Fruit fly (Drosophila melanogaster) whole organism, wandering third instar larva: ENCODE data around the gene AstA.

Source experiments
- Abd-B ChIP-seq: fragments of >200 bp; optimal IDR thresholded peaks from 2 replicates; lab custom pipeline; 2017; ENCODE audit warnings: missing biosample characterization, missing genetic modification characterization
- CG32264 ChIP-seq: fragments of 200-800 bp; sonication (Bioruptor generic); optimal IDR thresholded peaks from 2 replicates; lab custom pipeline; 2016; ENCODE audit warnings: missing biosample characterization, missing genetic modification characterization
- CG9705 ChIP-seq: fragments of 200-800 bp; sonication (Bioruptor generic); optimal IDR thresholded peaks from 2 replicates; lab custom pipeline; 2018; ENCODE audit warnings: missing biosample characterization, mild to moderate bottlenecking, missing genetic modification characterization
- CrebA ChIP-seq: fragments of 200-800 bp; sonication (Bioruptor generic); optimal IDR thresholded peaks from 2 replicates; lab custom pipeline; 2016; ENCODE audit warnings: missing biosample characterization, mild to moderate bottlenecking, missing genetic modification characterization, borderline replicate concordance
- Dfd ChIP-seq: fragments of >200 bp; optimal IDR thresholded peaks from 2 replicates; lab custom pipeline; 2017; ENCODE audit warnings: missing biosample characterization, missing genetic modification characterization
- Dif ChIP-seq: fragments of 200-275, 200-300 bp; sonication (Bioruptor generic); optimal IDR thresholded peaks from 2 replicates; lab custom pipeline; 2018; ENCODE audit warnings: missing biosample characterization, missing genetic modification characterization; ENCODE audit not compliant: partially characterized antibody
- Hnf4 ChIP-seq: fragments of 200-800 bp; sonication (Bioruptor generic); optimal IDR thresholded peaks from 2 replicates; lab custom pipeline; 2016; ENCODE audit warnings: missing biosample characterization, mild to moderate bottlenecking, missing genetic modification characterization
- Hr78 ChIP-seq: fragments of >200 bp; optimal IDR thresholded peaks from 2 replicates; lab custom pipeline; 2017; ENCODE audit warnings: missing biosample characterization, missing genetic modification characterization
- Jra ChIP-seq: sonication (Bioruptor generic); optimal IDR thresholded peaks from 2 replicates; lab custom pipeline; 2016; ENCODE audit warnings: missing biosample characterization, missing genetic modification characterization
- Myc ChIP-seq: fragments of >200 bp; optimal IDR thresholded peaks from 2 replicates; lab custom pipeline; 2017
- N ChIP-seq: fragments of >200 bp; optimal IDR thresholded peaks from 2 replicates; lab custom pipeline; 2018; ENCODE audit warnings: missing biosample characterization, missing external identifiers, missing genetic modification characterization
- Rel ChIP-seq, 2 experiments: fragments of 200-800 bp; sonication (Bioruptor generic) in 1 of 2; optimal IDR thresholded peaks; 2 replicates in 1 of 2; 3 replicates in 1 of 2; lab custom pipeline; 2016 to 2019; ENCODE audit warnings: mild to moderate bottlenecking in 2 of 2, missing biosample characterization in 2 of 2, missing genetic modification characterization in 2 of 2, moderate library complexity in 1 of 2
- Sp1 ChIP-seq: fragments of 200-800 bp; sonication (Bioruptor generic); optimal IDR thresholded peaks from 3 replicates; lab custom pipeline; 2019; ENCODE audit warnings: missing biosample characterization, mild to moderate bottlenecking, missing genetic modification characterization, moderate library complexity
- Vsx2 ChIP-seq: fragments of 200-300, 225-300 bp; sonication (Bioruptor generic); optimal IDR thresholded peaks from 2 replicates; lab custom pipeline; 2018; ENCODE audit warnings: missing biosample characterization, missing genetic modification characterization; ENCODE audit not compliant: partially characterized antibody
- br ChIP-seq: fragments of 200-800 bp; sonication (Bioruptor generic); optimal IDR thresholded peaks from 2 replicates; lab custom pipeline; 2016; ENCODE audit warnings: missing biosample characterization, missing genetic modification characterization
- brk ChIP-seq: fragments of 200-800 bp; sonication (Bioruptor generic); optimal IDR thresholded peaks from 2 replicates; lab custom pipeline; 2016; ENCODE audit warnings: missing biosample characterization, mild to moderate bottlenecking, missing genetic modification characterization
- dl ChIP-seq, 2 experiments: fragments of 175-275, 200-275 bp in 1 of 2; fragments of 200-275 bp in 1 of 2; sonication (Bioruptor generic); optimal IDR thresholded peaks; lab custom pipeline; 2018; ENCODE audit warnings: mild to moderate bottlenecking in 2 of 2, missing biosample characterization in 2 of 2, missing genetic modification characterization in 2 of 2, moderate library complexity in 2 of 2; ENCODE audit not compliant: partially characterized antibody in 2 of 2, insufficient read depth in 1 of 2
- dmrt93B ChIP-seq: fragments of 200-800 bp; sonication (Bioruptor generic); optimal IDR thresholded peaks from 2 replicates; lab custom pipeline; 2018; ENCODE audit warnings: missing biosample characterization, mild to moderate bottlenecking, missing genetic modification characterization
- dsf ChIP-seq: sonication (Bioruptor generic); optimal IDR thresholded peaks from 2 replicates; lab custom pipeline; 2016; ENCODE audit warnings: missing biosample characterization, missing genetic modification characterization, borderline replicate concordance
- ey ChIP-seq: fragments of 200-800 bp; sonication (Bioruptor generic); optimal IDR thresholded peaks from 2 replicates; lab custom pipeline; 2016; ENCODE audit warnings: missing biosample characterization, missing genetic modification characterization
- foxo ChIP-seq, 2 experiments: fragments of 200-800 bp; sonication (Bioruptor generic); optimal IDR thresholded peaks; 2 replicates in 1 of 2; 3 replicates in 1 of 2; lab custom pipeline; 2016 to 2017; ENCODE audit warnings: missing biosample characterization in 2 of 2, missing genetic modification characterization in 2 of 2
- fru ChIP-seq: fragments of 200-800 bp; sonication (Bioruptor generic); optimal IDR thresholded peaks from 3 replicates; lab custom pipeline; 2016; ENCODE audit warnings: missing biosample characterization, mild to moderate bottlenecking, missing genetic modification characterization
- h ChIP-seq: fragments of 200-800 bp; sonication (Bioruptor generic); optimal IDR thresholded peaks from 3 replicates; lab custom pipeline; 2016; ENCODE audit warnings: missing biosample characterization, mild to moderate bottlenecking, missing genetic modification characterization
- jim ChIP-seq: fragments of 175-275, 200-325 bp; sonication (Bioruptor generic); optimal IDR thresholded peaks from 2 replicates; lab custom pipeline; 2016; ENCODE audit warnings: missing biosample characterization, mild to moderate bottlenecking, missing genetic modification characterization
- pan ChIP-seq: fragments of >200 bp; optimal IDR thresholded peaks from 2 replicates; lab custom pipeline; 2017
- psq ChIP-seq: fragments of 200-800 bp; sonication (Bioruptor generic); optimal IDR thresholded peaks from 3 replicates; lab custom pipeline; 2017; ENCODE audit warnings: missing biosample characterization, mild to moderate bottlenecking, missing genetic modification characterization, moderate library complexity
- rgr ChIP-seq: fragments of 200-800 bp; sonication (Bioruptor generic); optimal IDR thresholded peaks from 3 replicates; lab custom pipeline; 2016; ENCODE audit warnings: missing biosample characterization, mild to moderate bottlenecking, missing genetic modification characterization
- sage ChIP-seq: fragments of 200-800 bp; sonication (Bioruptor generic); optimal IDR thresholded peaks from 2 replicates; lab custom pipeline; 2016; ENCODE audit warnings: missing biosample characterization, mild to moderate bottlenecking, missing genetic modification characterization
- sv ChIP-seq: fragments of 200-800 bp; sonication (Bioruptor generic); optimal IDR thresholded peaks from 3 replicates; lab custom pipeline; 2016; ENCODE audit warnings: missing biosample characterization, missing genetic modification characterization
- tai ChIP-seq: sonication (Bioruptor generic); optimal IDR thresholded peaks from 2 replicates; lab custom pipeline; 2016; ENCODE audit warnings: missing biosample characterization, missing genetic modification characterization
- usp ChIP-seq: fragments of >200 bp; optimal IDR thresholded peaks from 2 replicates; lab custom pipeline; 2017; ENCODE audit warnings: missing biosample characterization, missing genetic modification characterization

AstA gene

dm6 chr3R:24778218-24778739 lies 13.4 kb upstream of the AstA start:
- TF ChIP-seq pan (no peak), CG9705 (GFP tag; lab: Kevin White, UChicago) (no peak), foxo (GFP tag; optimal IDR thresholded peaks at IDR 0.05; lab: Kevin White, UChicago) (no peak), Sp1 (GFP tag; lab: Kevin White, UChicago) (no peak), jim (GFP tag; lab: Kevin White, UChicago) (no peak), sv (GFP tag; lab: Kevin White, UChicago) (no peak), Dfd (GFP tag; lab: Kevin White, UChicago) (no peak), Myc (lab: Kevin White, UChicago) (no peak), dsf (no peak), Abd-B (GFP tag; lab: Kevin White, UChicago) (no peak), Rel (GFP tag; optimal IDR thresholded peaks at IDR 0.05; lab: Kevin White, UChicago) (no peak), Rel (tag; optimal IDR thresholded peaks at IDR 0.05; lab: Kevin White, UChicago) (no peak), dl (GFP tag; optimal IDR thresholded peaks at IDR 0.05; lab: Kevin White, UChicago; ENCODE audit: insufficient read depth in 1 of 2, partially characterized antibody in 2 of 2) (no peak), h (GFP tag; lab: Kevin White, UChicago) (no peak), N (GFP tag; lab: Kevin White, UChicago) (no peak), Dif (GFP tag; lab: Kevin White, UChicago) (no peak), Jra (GFP tag; lab: Kevin White, UChicago) (no peak), Hnf4 (GFP tag; lab: Kevin White, UChicago) (no peak), CG32264 (GFP tag; lab: Kevin White, UChicago) (no peak), tai (GFP tag; lab: Kevin White, UChicago) (no peak)

dm6 chr3R:24777101-24777500 lies 12.2 kb upstream of the AstA start:
- TF ChIP-seq brk (no peak), h (GFP tag; lab: Kevin White, UChicago) (no peak), N (GFP tag; lab: Kevin White, UChicago) (no peak), psq (GFP tag; lab: Kevin White, UChicago) (no peak), sage (GFP tag; lab: Kevin White, UChicago) (no peak), CrebA (GFP tag; lab: Kevin White, UChicago) (no peak), Dfd (GFP tag; lab: Kevin White, UChicago) (no peak), dmrt93B (GFP tag; lab: Kevin White, UChicago) (no peak), usp (GFP tag; lab: Kevin White, UChicago) (no peak), pan (no peak), sv (GFP tag; lab: Kevin White, UChicago) (no peak), Rel (GFP tag; optimal IDR thresholded peaks at IDR 0.05; lab: Kevin White, UChicago) (no peak), Rel (tag; optimal IDR thresholded peaks at IDR 0.05; lab: Kevin White, UChicago) (no peak)
- TF ChIP-seq, all 38 proteins: peak for 0

- TF ChIP-seq sage (GFP tag; lab: Kevin White, UChicago) (no peak), CrebA (GFP tag; lab: Kevin White, UChicago) (no peak), tai (GFP tag; lab: Kevin White, UChicago) (no peak), ey (GFP tag; lab: Kevin White, UChicago) (no peak), foxo (GFP tag; optimal IDR thresholded peaks at IDR 0.05; lab: Kevin White, UChicago) (no peak), jim (GFP tag; lab: Kevin White, UChicago) (no peak), pan (no peak), sv (GFP tag; lab: Kevin White, UChicago) (no peak), CG32264 (GFP tag; lab: Kevin White, UChicago) (no peak), fru (GFP tag; lab: Kevin White, UChicago) (no peak), Vsx2 (GFP tag; lab: Kevin White, UChicago) (no peak), Rel (GFP tag; optimal IDR thresholded peaks at IDR 0.05; lab: Kevin White, UChicago) (no peak), Rel (tag; optimal IDR thresholded peaks at IDR 0.05; lab: Kevin White, UChicago) (no peak), h (GFP tag; lab: Kevin White, UChicago) (no peak), dsf (no peak)
Observed at dm6 chr3R:24773422-24773821, 8.6 kb upstream of the AstA start.

dm6 chr3R:24773016-24773415 lies 8.1 kb upstream of the AstA start:
- no peak for TF ChIP-seq sage (GFP tag; lab: Kevin White, UChicago)
- TF ChIP-seq tai (GFP tag; lab: Kevin White, UChicago): no peak
- no peak for TF ChIP-seq br (GFP tag; lab: Kevin White, UChicago)
- no peak for TF ChIP-seq Dif (GFP tag; lab: Kevin White, UChicago)
- TF ChIP-seq ey (GFP tag; lab: Kevin White, UChicago): no peak
- no peak for TF ChIP-seq Vsx2 (GFP tag; lab: Kevin White, UChicago)
- TF ChIP-seq psq (GFP tag; lab: Kevin White, UChicago): no peak
- no peak for TF ChIP-seq Sp1 (GFP tag; lab: Kevin White, UChicago)
- no peak for TF ChIP-seq usp (GFP tag; lab: Kevin White, UChicago)
- TF ChIP-seq dl (GFP tag; optimal IDR thresholded peaks at IDR 0.05; lab: Kevin White, UChicago; ENCODE audit: insufficient read depth in 1 of 2, partially characterized antibody in 2 of 2): no peak
- no peak for TF ChIP-seq rgr (GFP tag; lab: Kevin White, UChicago)
- no peak for TF ChIP-seq Dfd (GFP tag; lab: Kevin White, UChicago)
- no peak for TF ChIP-seq CG9705 (GFP tag; lab: Kevin White, UChicago)
- TF ChIP-seq brk: no peak
- no peak for TF ChIP-seq CG32264 (GFP tag; lab: Kevin White, UChicago)
- no peak for TF ChIP-seq dsf
- TF ChIP-seq Hr78 (GFP tag; lab: Kevin White, UChicago): no peak
- TF ChIP-seq Hnf4 (GFP tag; lab: Kevin White, UChicago): no peak
- TF ChIP-seq CrebA (GFP tag; lab: Kevin White, UChicago): no peak
- TF ChIP-seq dmrt93B (GFP tag; lab: Kevin White, UChicago): no peak
